Fruit fly (Drosophila melanogaster): ENCODE measurements around the gene slp2.

The slp2 gene

DNA sequence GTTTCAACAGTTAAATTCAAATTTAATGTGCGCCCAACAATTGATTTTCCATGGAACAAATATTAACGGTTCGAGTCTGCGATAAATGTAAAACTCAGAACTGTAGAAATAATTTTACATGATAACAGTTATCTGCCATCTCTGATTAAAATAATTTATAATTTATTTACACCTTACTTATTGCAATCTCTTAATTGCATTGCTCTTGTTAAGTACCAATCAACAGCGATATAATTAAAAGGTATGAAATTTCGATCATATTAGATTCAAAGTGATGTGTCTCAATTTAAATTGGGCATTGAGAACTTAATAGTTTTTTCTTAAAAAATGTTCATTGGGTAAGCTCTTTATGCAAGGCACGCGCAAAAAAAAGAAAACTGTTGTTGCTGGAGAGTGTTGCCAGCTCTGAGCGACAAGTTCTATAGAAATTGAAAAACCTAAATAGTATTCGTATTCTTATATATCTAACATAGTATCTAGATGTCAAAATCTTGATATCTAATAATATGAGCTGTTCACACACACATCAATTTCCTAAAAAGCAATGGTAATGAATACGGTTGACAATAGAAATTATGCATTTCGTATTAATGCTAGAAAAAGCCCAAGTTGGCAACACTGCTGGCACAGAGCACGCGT, 33.7 kb upstream of the slp2 start (continued):
- TF ChIP-seq Myb (GFP tag; optimal IDR thresholded peaks at IDR 0.05) (peak; percentile 37), Awh (GFP tag; IDR thresholded peaks at IDR 0.05) (0 out of 2 replicates have a peak, but pooled peaks have one; percentile 19), mld (GFP tag; IDR thresholded peaks at IDR 0.05; ENCODE audit: partially characterized antibody) (no peak), slou (GFP tag; optimal IDR thresholded peaks at IDR 0.05) (peak; percentile 31), CG12299 (tag; optimal IDR thresholded peaks at IDR 0.05) (peak; percentile 70), HLH54F (GFP tag; optimal IDR thresholded peaks at IDR 0.05) (peak; percentile 58), CG3281 (GFP tag; optimal IDR thresholded peaks at IDR 0.05) (peak; percentile 25), psq (GFP tag; optimal IDR thresholded peaks at IDR 0.05) (no peak), gcm2 (GFP tag; optimal IDR thresholded peaks at IDR 0.05) (no peak), exex (tag; optimal IDR thresholded peaks at IDR 0.05) (peak; percentile 87), al (GFP tag; IDR thresholded peaks at IDR 0.05) (peak; percentile 55; the same call in 1 of the 2 replicates), CG17912 (GFP tag; optimal IDR thresholded peaks at IDR 0.05) (no peak), Asciz (GFP tag; optimal IDR thresholded peaks at IDR 0.05) (peak; percentile 42), CG12391 (tag; optimal IDR thresholded peaks at IDR 0.05) (peak; percentile 85), CG8478 (optimal IDR thresholded peaks at IDR 0.05) (no peak), eve (GFP tag; optimal IDR thresholded peaks at IDR 0.05) (peak in 1 of 2 experiments; percentile 37), kah (GFP tag; optimal IDR thresholded peaks at IDR 0.05) (peak; percentile 27), NC2β (GFP tag; optimal IDR thresholded peaks at IDR 0.05) (peak; percentile 45), fd64A (GFP tag; optimal IDR thresholded peaks at IDR 0.05) (no peak), gro (GFP tag; optimal IDR thresholded peaks at IDR 0.05) (no peak), crc (GFP tag; optimal IDR thresholded peaks at IDR 0.05) (no peak), stc (GFP tag; IDR thresholded peaks at IDR 0.05) (peak; percentile 52), CG5245 (GFP tag; optimal IDR thresholded peaks at IDR 0.05) (peak; percentile 38), seq (GFP tag; IDR thresholded peaks at IDR 0.05) (no peak; the same call in 1 of the 2 replicates), lola (GFP tag; optimal IDR thresholded peaks at IDR 0.05) (no peak), Hr78 (GFP tag; optimal IDR thresholded peaks at IDR 0.05) (no peak), Fer1 (GFP tag; optimal IDR thresholded peaks at IDR 0.05) (no peak), toy (GFP tag; IDR thresholded peaks at IDR 0.05) (no peak), kni (GFP tag; optimal IDR thresholded peaks at IDR 0.05) (peak; percentile 14), Med (GFP tag) (peak; percentile 92), CG7963 (GFP tag; IDR thresholded peaks at IDR 0.05; ENCODE audit: partially characterized antibody) (no peak), Six4 (GFP tag; optimal IDR thresholded peaks at IDR 0.05) (peak; percentile 39), pum (GFP tag; optimal IDR thresholded peaks at IDR 0.05) (peak; percentile 25), Usf (GFP tag; optimal IDR thresholded peaks at IDR 0.05) (peak; percentile 53), Eip74EF (GFP tag; optimal IDR thresholded peaks at IDR 0.05) (no peak), CG30431 (GFP tag; optimal IDR thresholded peaks at IDR 0.05) (peak; percentile 39), tll (GFP tag; optimal IDR thresholded peaks at IDR 0.05) (no peak), NFAT (GFP tag; IDR thresholded peaks at IDR 0.05) (no peak), CG12104 (GFP tag; optimal IDR thresholded peaks at IDR 0.05) (peak; percentile 67), gfzf (GFP tag; optimal IDR thresholded peaks at IDR 0.05) (no peak), gce (GFP tag; IDR thresholded peaks at IDR 0.05) (peak; percentile 46; the same call in 1 of the 3 replicates), Bteb2 (GFP tag; optimal IDR thresholded peaks at IDR 0.05) (peak; percentile 54), NfI (GFP tag; optimal IDR thresholded peaks at IDR 0.05) (peak; percentile 71), ara (GFP tag; IDR thresholded peaks at IDR 0.05) (peak; percentile 60), jumu (GFP tag; optimal IDR thresholded peaks at IDR 0.05) (peak; percentile 46), CG4424 (GFP tag; optimal IDR thresholded peaks at IDR 0.05) (peak; percentile 60), Atf3 (GFP tag; optimal IDR thresholded peaks at IDR 0.05) (no peak), p53 (GFP tag; optimal IDR thresholded peaks at IDR 0.05) (no peak), Tbp (GFP tag; optimal IDR thresholded peaks at IDR 0.05) (no peak), zen2 (GFP tag; IDR thresholded peaks at IDR 0.05; ENCODE audit: partially characterized antibody) (no peak)
